Fruit fly (Drosophila melanogaster) whole organism, embryonic: ENCODE data around the gene CG4313.

Source experiments
- CG10147 ChIP-seq: fragments of 200-800 bp; sonication (Bioruptor generic); optimal IDR thresholded peaks from 2 replicates; lab custom pipeline; 2019; ENCODE audit warnings: missing biosample characterization, mild to moderate bottlenecking, missing genetic modification characterization, moderate library complexity
- CG10654 ChIP-seq: fragments of 200-800 bp; sonication (Bioruptor generic); optimal IDR thresholded peaks from 2 replicates; lab custom pipeline; 2016; ENCODE audit warnings: missing biosample characterization, missing genetic modification characterization
- CG12219 ChIP-seq: fragments of 200-800 bp; sonication (Bioruptor generic); optimal IDR thresholded peaks from 3 replicates; lab custom pipeline; 2018; ENCODE audit warnings: missing biosample characterization, mild to moderate bottlenecking, missing genetic modification characterization
- CG12299 ChIP-seq: fragments of 200-800 bp; sonication (Bioruptor generic); optimal IDR thresholded peaks from 2 replicates; lab custom pipeline; 2018; ENCODE audit warnings: missing biosample characterization, mild to moderate bottlenecking, missing genetic modification characterization
- CG14710 ChIP-seq: fragments of 200-800 bp; sonication (Bioruptor generic); optimal IDR thresholded peaks from 3 replicates; lab custom pipeline; 2019; ENCODE audit warnings: missing biosample characterization, mild to moderate bottlenecking, missing genetic modification characterization, moderate library complexity
- CG15479 ChIP-seq: fragments of 200-800 bp; sonication (Bioruptor generic); optimal IDR thresholded peaks from 3 replicates; lab custom pipeline; 2019; ENCODE audit warnings: missing biosample characterization, mild to moderate bottlenecking, missing genetic modification characterization, moderate library complexity
- CG17802 ChIP-seq: fragments of 200-800 bp; sonication (Bioruptor generic); optimal IDR thresholded peaks from 2 replicates; lab custom pipeline; 2018; ENCODE audit warnings: missing biosample characterization, mild to moderate bottlenecking, missing genetic modification characterization, moderate library complexity
- CG1832 ChIP-seq: fragments of 200-800 bp; sonication (Bioruptor generic); optimal IDR thresholded peaks from 2 replicates; lab custom pipeline; 2017; ENCODE audit warnings: missing biosample characterization, mild to moderate bottlenecking, missing genetic modification characterization, inconsistent platforms
- CG18764 ChIP-seq: fragments of 200-800 bp; sonication (Bioruptor generic); optimal IDR thresholded peaks from 3 replicates; lab custom pipeline; 2016; ENCODE audit warnings: missing biosample characterization, missing genetic modification characterization
- CG2712 ChIP-seq: fragments of 200-800 bp; optimal IDR thresholded peaks from 3 replicates; lab custom pipeline; 2019; ENCODE audit warnings: missing biosample characterization, mild to moderate bottlenecking, missing genetic modification characterization, moderate library complexity
- CG31441 ChIP-seq: fragments of 200-800 bp; sonication (Bioruptor generic); IDR thresholded peaks from 2 replicates; pipeline ENCODE4 v1.3.6; 2022; ENCODE audit warnings: missing biosample characterization, missing genetic modification characterization
- CG3163 ChIP-seq: fragments of 200-800 bp; sonication (Bioruptor generic); optimal IDR thresholded peaks from 3 replicates; lab custom pipeline; 2016; ENCODE audit warnings: missing biosample characterization, missing genetic modification characterization
- CG43689 ChIP-seq: fragments of 200-800 bp; sonication (Bioruptor generic); IDR thresholded peaks from 2 replicates; pipeline ENCODE4 v1.3.6; 2022; ENCODE audit warnings: missing biosample characterization, missing genetic modification characterization
- CG6654 ChIP-seq: fragments of 200-800 bp; sonication (Bioruptor generic); optimal IDR thresholded peaks from 2 replicates; lab custom pipeline; 2017; ENCODE audit warnings: missing biosample characterization, mild to moderate bottlenecking, missing genetic modification characterization
- CG7839 ChIP-seq: fragments of 200-800 bp; sonication (Bioruptor generic); optimal IDR thresholded peaks from 3 replicates; lab custom pipeline; 2018; ENCODE audit warnings: missing biosample characterization, mild to moderate bottlenecking, missing genetic modification characterization, moderate library complexity
- CG7963 ChIP-seq: fragments of 200-800 bp; sonication (Bioruptor generic); IDR thresholded peaks from 3 replicates; pipeline ENCODE4 v1.3.6; 2022; ENCODE audit warnings: missing biosample characterization, missing genetic modification characterization; ENCODE audit not compliant: partially characterized antibody
- CG8290 ChIP-seq, 3 experiments: fragments of 200-800 bp; sonication (Bioruptor generic); optimal IDR thresholded peaks; 2 replicates each; lab custom pipeline; 2016 to 2019; ENCODE audit warnings: missing biosample characterization in 3 of 3, missing genetic modification characterization in 3 of 3, mild to moderate bottlenecking in 2 of 3, moderate library complexity in 1 of 3
- CG8388 ChIP-seq: fragments of 200-800 bp; sonication (Bioruptor generic); optimal IDR thresholded peaks from 2 replicates; lab custom pipeline; 2019; ENCODE audit warnings: missing biosample characterization, mild to moderate bottlenecking, missing genetic modification characterization, moderate library complexity
- CG9215 ChIP-seq: fragments of 200-800 bp; sonication (Bioruptor generic); IDR thresholded peaks from 2 replicates; pipeline ENCODE4 v1.3.6; 2022; ENCODE audit warnings: missing biosample characterization, missing genetic modification characterization
- CkIIα-i1 ChIP-seq: fragments of 200-800 bp; sonication (Bioruptor generic); IDR thresholded peaks from 2 replicates; pipeline ENCODE4 v1.3.6; 2022; ENCODE audit warnings: missing biosample characterization, missing genetic modification characterization
- D19B ChIP-seq: fragments of 200-800 bp; sonication (Bioruptor generic); optimal IDR thresholded peaks from 2 replicates; lab custom pipeline; 2017; ENCODE audit warnings: missing biosample characterization, mild to moderate bottlenecking, missing genetic modification characterization
- Dp ChIP-seq: fragments of 200-800 bp; sonication (Bioruptor generic); optimal IDR thresholded peaks from 2 replicates; lab custom pipeline; 2018; ENCODE audit warnings: missing biosample characterization, mild to moderate bottlenecking, missing genetic modification characterization, moderate library complexity
- E2f2 ChIP-seq: fragments of 200-800 bp; sonication (Bioruptor generic); IDR thresholded peaks from 2 replicates; pipeline ENCODE4 v1.3.6; 2022; ENCODE audit warnings: missing biosample characterization, missing genetic modification characterization
- HLH3B ChIP-seq: fragments of 200-800 bp; sonication (Bioruptor generic); IDR thresholded peaks from 2 replicates; pipeline ENCODE4 v1.3.6; 2022; ENCODE audit warnings: missing biosample characterization, missing genetic modification characterization
- Kr ChIP-seq: fragments of 200-800 bp; sonication (Bioruptor generic); optimal IDR thresholded peaks from 2 replicates; lab custom pipeline; 2017; ENCODE audit warnings: missing biosample characterization, mild to moderate bottlenecking, missing genetic modification characterization
- Lim3 ChIP-seq: fragments of 200-800 bp; sonication (Bioruptor generic); IDR thresholded peaks from 2 replicates; pipeline ENCODE4 v1.3.6; 2022; ENCODE audit warnings: missing biosample characterization, missing genetic modification characterization
- Meics ChIP-seq: fragments of 200-800 bp; sonication (Bioruptor generic); optimal IDR thresholded peaks from 2 replicates; lab custom pipeline; 2017; ENCODE audit warnings: missing biosample characterization, mild to moderate bottlenecking, missing genetic modification characterization
- Sox102F ChIP-seq: fragments of 200-800 bp; sonication (Bioruptor generic); optimal IDR thresholded peaks from 2 replicates; lab custom pipeline; 2018; ENCODE audit warnings: missing biosample characterization, mild to moderate bottlenecking, missing genetic modification characterization, moderate library complexity
- Sry-δ ChIP-seq: fragments of 200-800 bp; sonication (Bioruptor generic); optimal IDR thresholded peaks from 2 replicates; lab custom pipeline; 2016; ENCODE audit warnings: missing biosample characterization, missing genetic modification characterization
- Trl ChIP-seq, 3 experiments: fragments of >200 bp in 2 of 3; fragments of 200-800 bp in 1 of 3; sonication (Bioruptor generic) in 1 of 3; optimal IDR thresholded peaks; 2 replicates in 1 of 3; 3 replicates in 2 of 3; lab custom pipeline; 2016 to 2017; ENCODE audit warnings: missing biosample characterization in 1 of 3, missing genetic modification characterization in 1 of 3
- ac ChIP-seq: fragments of 200-800 bp; sonication (Bioruptor generic); optimal IDR thresholded peaks from 3 replicates; lab custom pipeline; 2017; ENCODE audit warnings: missing biosample characterization, mild to moderate bottlenecking, missing genetic modification characterization
- al ChIP-seq: fragments of 200-800 bp; sonication (Bioruptor generic); IDR thresholded peaks from 2 replicates; pipeline ENCODE4 v1.3.6; 2022; ENCODE audit warnings: missing biosample characterization, missing genetic modification characterization
- bab2 ChIP-seq: fragments of 200-800 bp; sonication (Bioruptor generic); optimal IDR thresholded peaks from 2 replicates; lab custom pipeline; 2016; ENCODE audit warnings: missing biosample characterization, missing genetic modification characterization
- cwo ChIP-seq: fragments of 200-800 bp; sonication (Bioruptor generic); optimal IDR thresholded peaks from 3 replicates; lab custom pipeline; 2017; ENCODE audit warnings: missing biosample characterization, missing genetic modification characterization, mild to moderate bottlenecking, moderate library complexity, missing genetic modification reagents
- disco-r ChIP-seq: fragments of 200-800 bp; sonication (Bioruptor generic); optimal IDR thresholded peaks from 2 replicates; lab custom pipeline; 2016; ENCODE audit warnings: missing biosample characterization, missing genetic modification characterization
- dm ChIP-seq: fragments of 200-800 bp; sonication (Bioruptor generic); optimal IDR thresholded peaks from 3 replicates; lab custom pipeline; 2016; ENCODE audit warnings: missing biosample characterization, missing genetic modification characterization
- grau ChIP-seq: fragments of 200-800 bp; optimal IDR thresholded peaks from 3 replicates; lab custom pipeline; 2019; ENCODE audit warnings: missing biosample characterization, mild to moderate bottlenecking, missing genetic modification characterization, moderate library complexity
- gro ChIP-seq: fragments of 200-800 bp; sonication (Bioruptor generic); optimal IDR thresholded peaks from 2 replicates; lab custom pipeline; 2016; ENCODE audit warnings: missing biosample characterization, missing genetic modification characterization
- gt ChIP-seq: fragments of 200-800 bp; sonication (Bioruptor generic); IDR thresholded peaks from 2 replicates; pipeline ENCODE4 v1.3.6; 2022; ENCODE audit warnings: missing biosample characterization, missing genetic modification characterization
- hth ChIP-seq: fragments of >200 bp; optimal IDR thresholded peaks from 2 replicates; lab custom pipeline; 2017; ENCODE audit warnings: inconsistent platforms
- klu ChIP-seq: fragments of 200-800 bp; sonication (Bioruptor generic); IDR thresholded peaks from 2 replicates; pipeline ENCODE4 v1.3.6; 2022; ENCODE audit warnings: missing biosample characterization, missing genetic modification characterization
- lab ChIP-seq: fragments of 200-800 bp; sonication (Bioruptor generic); optimal IDR thresholded peaks from 3 replicates; lab custom pipeline; 2017; ENCODE audit warnings: missing biosample characterization, missing genetic modification characterization, mild to moderate bottlenecking, moderate library complexity, missing genetic modification reagents
- lola ChIP-seq, 3 experiments: fragments of >200 bp in 2 of 3; fragments of 200-800 bp in 1 of 3; sonication (Bioruptor generic) in 1 of 3; optimal IDR thresholded peaks; 2 replicates each; lab custom pipeline; 2017 to 2019; ENCODE audit warnings: missing biosample characterization in 3 of 3, missing genetic modification characterization in 3 of 3, mild to moderate bottlenecking in 1 of 3, moderate library complexity in 1 of 3
- mld ChIP-seq: fragments of 200-800 bp; sonication (Bioruptor generic); IDR thresholded peaks from 3 replicates; pipeline ENCODE4 v1.3.6; 2022; ENCODE audit warnings: missing biosample characterization, missing genetic modification characterization; ENCODE audit not compliant: partially characterized antibody
- oc ChIP-seq: fragments of 200-800 bp; sonication (Bioruptor generic); optimal IDR thresholded peaks from 2 replicates; lab custom pipeline; 2018; ENCODE audit warnings: missing biosample characterization, mild to moderate bottlenecking, missing genetic modification characterization, moderate library complexity
- otp ChIP-seq: fragments of 200-800 bp; sonication (Bioruptor generic); IDR thresholded peaks from 3 replicates; pipeline ENCODE4, ENCODE4 v1.3.6; 2022; ENCODE audit warnings: missing biosample characterization, missing genetic modification characterization
- ro ChIP-seq: fragments of 200-800 bp; sonication (Bioruptor generic); IDR thresholded peaks from 2 replicates; pipeline ENCODE4 v1.3.6; 2022; ENCODE audit warnings: missing biosample characterization, missing genetic modification characterization
- scrt ChIP-seq: fragments of 200-800 bp; sonication (Bioruptor generic); optimal IDR thresholded peaks from 2 replicates; lab custom pipeline; 2018; ENCODE audit warnings: missing biosample characterization, mild to moderate bottlenecking, missing genetic modification characterization, moderate library complexity
- tap ChIP-seq: fragments of 200-800 bp; optimal IDR thresholded peaks from 3 replicates; lab custom pipeline; 2019; ENCODE audit warnings: missing biosample characterization, mild to moderate bottlenecking, missing genetic modification characterization, moderate library complexity

CG4313 gene

DNA sequence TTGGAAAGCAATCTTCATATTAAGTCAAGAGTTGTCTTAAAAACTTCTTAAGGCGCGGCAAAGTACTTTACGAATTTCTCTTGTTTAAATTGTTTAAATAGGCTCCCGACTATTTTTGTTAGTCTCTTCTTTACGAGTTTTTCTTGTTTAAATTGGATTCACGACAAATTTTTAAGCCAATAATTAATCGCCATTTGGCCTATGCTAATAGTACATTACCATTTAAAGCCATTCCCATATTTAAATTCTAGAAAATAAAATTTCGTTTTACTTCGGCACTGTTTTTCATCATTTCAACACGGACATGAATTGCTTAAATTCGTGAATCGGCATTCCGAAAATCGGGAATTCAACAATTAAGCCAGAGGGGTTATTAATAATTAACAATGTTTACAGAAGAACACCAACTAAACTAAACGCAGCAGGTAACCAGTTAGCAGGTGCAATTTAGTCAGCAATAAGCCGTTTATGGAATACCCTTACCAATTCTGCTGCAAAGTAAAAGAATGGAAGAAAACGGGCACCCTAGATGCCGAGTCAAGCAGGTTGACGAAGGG lies 32.1 kb upstream of the CG4313 start (continued):
- no peak for TF ChIP-seq Trl (optimal IDR thresholded peaks at IDR 0.05; lab: Kevin White, UChicago)
- TF ChIP-seq Trl (GFP tag; optimal IDR thresholded peaks at IDR 0.05; lab: Kevin White, UChicago): peak; percentile 72
- peak; percentile 13 for TF ChIP-seq CG17802
- TF ChIP-seq gro: peak; percentile 80
- TF ChIP-seq HLH3B (GFP tag; lab: Robert Waterston, UW): peak; percentile 49; the same call in 1 of the 2 replicates
- peak; percentile 56 for TF ChIP-seq dm (GFP tag; lab: Kevin White, UChicago)
- TF ChIP-seq mld (GFP tag; lab: Robert Waterston, UW): no peak
- TF ChIP-seq oc: no peak
- TF ChIP-seq CG15479 (GFP tag; lab: Kevin White, UChicago): no peak
- no peak for TF ChIP-seq CG43689
- peak; percentile 50 for TF ChIP-seq ac (GFP tag; lab: Kevin White, UChicago)
- TF ChIP-seq CG1832 (GFP tag; lab: Kevin White, UChicago): no peak
- peak; percentile 51 for TF ChIP-seq CG12219 (GFP tag; lab: Kevin White, UChicago)
- TF ChIP-seq CG2712: peak; percentile 79
- peak; percentile 25 for TF ChIP-seq tap (tag; lab: Kevin White, UChicago)
- no peak for TF ChIP-seq CG8290 (GFP tag; optimal IDR thresholded peaks at IDR 0.05; lab: Kevin White, UChicago)
- TF ChIP-seq CG8290 (tag; optimal IDR thresholded peaks at IDR 0.05; lab: Kevin White, UChicago): peak in 1 of 2 experiments; percentile 86
- TF ChIP-seq Dp (GFP tag; lab: Kevin White, UChicago): no peak
- no peak for TF ChIP-seq gt (GFP tag; lab: Robert Waterston, UW)
- TF ChIP-seq CG6654: peak; percentile 44
- TF ChIP-seq CkIIα-i1 (GFP tag; lab: Robert Waterston, UW): no peak
- TF ChIP-seq Sry-δ (GFP tag; lab: Kevin White, UChicago): peak; percentile 26
- peak; percentile 75 for TF ChIP-seq Sox102F (GFP tag; lab: Kevin White, UChicago)
- peak; percentile 67 for TF ChIP-seq CG8388 (GFP tag; lab: Kevin White, UChicago)
- TF ChIP-seq Lim3 (GFP tag; lab: Robert Waterston, UW): no peak
- TF ChIP-seq grau (tag; lab: Kevin White, UChicago): peak; percentile 80
- no peak for TF ChIP-seq CG12299 (tag; lab: Kevin White, UChicago)
- TF ChIP-seq D19B (GFP tag; lab: Kevin White, UChicago): peak; percentile 66
- TF ChIP-seq otp (GFP tag; lab: Robert Waterston, UW): peak; percentile 23; the same call in 1 of the 3 replicates
- peak; percentile 41 for TF ChIP-seq CG18764 (GFP tag; lab: Kevin White, UChicago)
- peak; percentile 31; the same call in 1 of the 2 replicates for TF ChIP-seq E2f2 (GFP tag; lab: Robert Waterston, UW)
- peak in 1 of 3 experiments; percentile 81 for TF ChIP-seq lola (GFP tag; optimal IDR thresholded peaks at IDR 0.05; lab: Kevin White, UChicago)
- TF ChIP-seq CG9215: peak; percentile 60
- TF ChIP-seq CG7963: no peak
- TF ChIP-seq lab (GFP tag; lab: Kevin White, UChicago): peak; percentile 72
- TF ChIP-seq CG31441: peak; percentile 79
- no peak for TF ChIP-seq hth (lab: Kevin White, UChicago)
- TF ChIP-seq scrt (GFP tag; lab: Kevin White, UChicago): peak; percentile 46
- TF ChIP-seq cwo (GFP tag; lab: Kevin White, UChicago): peak; percentile 36
- TF ChIP-seq Meics (GFP tag; lab: Kevin White, UChicago): peak; percentile 84
- peak; percentile 30; the same call in 1 of the 2 replicates for TF ChIP-seq klu (GFP tag; lab: Robert Waterston, UW)
- TF ChIP-seq ro (GFP tag; lab: Robert Waterston, UW): 0 out of 2 replicates have a peak, but pooled peaks have one; percentile 9
- TF ChIP-seq bab2 (GFP tag; lab: Kevin White, UChicago): peak; percentile 73
- peak; percentile 81 for TF ChIP-seq CG14710 (tag; lab: Kevin White, UChicago)
- peak; percentile 62 for TF ChIP-seq al (GFP tag; lab: Robert Waterston, UW)
- peak; percentile 59 for TF ChIP-seq CG10147 (GFP tag; lab: Kevin White, UChicago)
- peak; percentile 51 for TF ChIP-seq CG10654 (GFP tag; lab: Kevin White, UChicago)
- TF ChIP-seq CG3163 (GFP tag; lab: Kevin White, UChicago): no peak
- TF ChIP-seq disco-r: peak; percentile 50
- TF ChIP-seq CG7839 (tag; lab: Kevin White, UChicago): peak; percentile 79
- TF ChIP-seq Kr: no peak
